Fruit fly (Drosophila melanogaster) whole organism, embryonic: ENCODE results near the gene Tre1.

Experiments used
- Atf-2 ChIP-seq: fragments of 200-800 bp; sonication (Bioruptor generic); optimal IDR thresholded peaks from 2 replicates; lab custom pipeline; 2016; ENCODE audit warnings: missing biosample characterization, missing genetic modification characterization
- BEAF-32 ChIP-seq: fragments of 200-800 bp; sonication (Bioruptor generic); optimal IDR thresholded peaks from 3 replicates; lab custom pipeline; 2017; ENCODE audit warnings: missing biosample characterization, missing genetic modification characterization, mild to moderate bottlenecking, moderate library complexity, missing genetic modification reagents
- CG10366 ChIP-seq: fragments of 200-800 bp; sonication (Bioruptor generic); IDR thresholded peaks from 2 replicates; pipeline ENCODE4 v1.3.6; 2022; ENCODE audit warnings: missing biosample characterization, missing genetic modification characterization
- CG10543 ChIP-seq: fragments of 200-800 bp; sonication (Bioruptor generic); optimal IDR thresholded peaks from 3 replicates; lab custom pipeline; 2017; ENCODE audit warnings: missing biosample characterization, mild to moderate bottlenecking, missing genetic modification characterization, moderate library complexity
- CG10565 ChIP-seq: fragments of 200-800 bp; sonication (Bioruptor generic); optimal IDR thresholded peaks from 3 replicates; lab custom pipeline; 2016; ENCODE audit warnings: missing biosample characterization, mild to moderate bottlenecking, missing genetic modification characterization
- CG12071 ChIP-seq: fragments of 200-800 bp; sonication (Bioruptor generic); optimal IDR thresholded peaks from 3 replicates; lab custom pipeline; 2018; ENCODE audit warnings: missing biosample characterization, mild to moderate bottlenecking, missing genetic modification characterization
- CG13123 ChIP-seq: fragments of 200-800 bp; sonication (Bioruptor generic); optimal IDR thresholded peaks from 2 replicates; lab custom pipeline; 2016; ENCODE audit warnings: missing biosample characterization, missing genetic modification characterization
- CG17568 ChIP-seq: fragments of 200-800 bp; sonication (Bioruptor generic); optimal IDR thresholded peaks from 2 replicates; lab custom pipeline; 2018; ENCODE audit warnings: missing biosample characterization, mild to moderate bottlenecking, missing genetic modification characterization, moderate library complexity
- CG18619 ChIP-seq: fragments of 200-800 bp; sonication (Bioruptor generic); optimal IDR thresholded peaks from 3 replicates; lab custom pipeline; 2017; ENCODE audit warnings: missing biosample characterization, mild to moderate bottlenecking, missing genetic modification characterization
- CG2712 ChIP-seq: fragments of 200-800 bp; optimal IDR thresholded peaks from 3 replicates; lab custom pipeline; 2019; ENCODE audit warnings: missing biosample characterization, mild to moderate bottlenecking, missing genetic modification characterization, moderate library complexity
- CG3065 ChIP-seq: fragments of 200-800 bp; sonication (Bioruptor generic); optimal IDR thresholded peaks from 2 replicates; lab custom pipeline; 2016; ENCODE audit warnings: missing biosample characterization, missing genetic modification characterization
- CG4424 ChIP-seq: fragments of 200-800 bp; sonication (Bioruptor generic); optimal IDR thresholded peaks from 3 replicates; lab custom pipeline; 2016; ENCODE audit warnings: missing biosample characterization, missing genetic modification characterization
- CG7963 ChIP-seq: fragments of 200-800 bp; sonication (Bioruptor generic); IDR thresholded peaks from 3 replicates; pipeline ENCODE4 v1.3.6; 2022; ENCODE audit warnings: missing biosample characterization, missing genetic modification characterization; ENCODE audit not compliant: partially characterized antibody
- CG8359 ChIP-seq: fragments of 200-800 bp; sonication (Bioruptor generic); optimal IDR thresholded peaks from 2 replicates; lab custom pipeline; 2017; ENCODE audit warnings: missing biosample characterization, mild to moderate bottlenecking, missing genetic modification characterization, borderline replicate concordance
- Chrac-16 ChIP-seq: fragments of 200-800 bp; sonication (Bioruptor generic); optimal IDR thresholded peaks from 3 replicates; lab custom pipeline; 2016; ENCODE audit warnings: missing biosample characterization, missing genetic modification characterization
- CoRest ChIP-seq: fragments of 200-800 bp; sonication (Bioruptor generic); optimal IDR thresholded peaks from 3 replicates; lab custom pipeline; 2018; ENCODE audit warnings: missing biosample characterization, mild to moderate bottlenecking, missing genetic modification characterization, moderate library complexity
- Deaf1 ChIP-seq: fragments of 200-800 bp; optimal IDR thresholded peaks from 3 replicates; lab custom pipeline; 2019; ENCODE audit warnings: missing biosample characterization, mild to moderate bottlenecking, missing genetic modification characterization, moderate library complexity
- Dfd ChIP-seq, 2 experiments: fragments of >200 bp; optimal IDR thresholded peaks; 2 replicates each; lab custom pipeline; 2017; ENCODE audit warnings: missing biosample characterization in 2 of 2, missing genetic modification characterization in 2 of 2
- Doc3 ChIP-seq: fragments of 200-800 bp; sonication (Bioruptor generic); IDR thresholded peaks from 3 replicates; pipeline ENCODE4 v1.3.6; 2022; ENCODE audit warnings: missing biosample characterization, missing genetic modification characterization; ENCODE audit not compliant: partially characterized antibody
- Elba2 ChIP-seq: fragments of 200-800 bp; sonication (Bioruptor generic); optimal IDR thresholded peaks from 3 replicates; lab custom pipeline; 2016; ENCODE audit warnings: missing biosample characterization, missing genetic modification characterization
- Fer1 ChIP-seq: fragments of 200-800 bp; sonication (Bioruptor generic); optimal IDR thresholded peaks from 2 replicates; lab custom pipeline; 2017; ENCODE audit warnings: missing biosample characterization, mild to moderate bottlenecking, missing genetic modification characterization
- GATAe ChIP-seq: fragments of 200-800 bp; sonication (Bioruptor generic); conservative IDR thresholded peaks from 2 replicates; pipeline ENCODE4 v1.3.6; 2022; ENCODE audit warnings: missing biosample characterization, missing genetic modification characterization
- Max ChIP-seq: fragments of 200-800 bp; sonication (Bioruptor generic); optimal IDR thresholded peaks from 2 replicates; lab custom pipeline; 2016; ENCODE audit warnings: missing biosample characterization, mild to moderate bottlenecking, missing genetic modification characterization
- Oaz ChIP-seq: fragments of 200-800 bp; sonication (Bioruptor generic); IDR thresholded peaks from 2 replicates; pipeline ENCODE4 v1.3.6; 2022; ENCODE audit warnings: missing biosample characterization, missing genetic modification characterization
- Poxn ChIP-seq: fragments of 200-800 bp; sonication (Bioruptor generic); IDR thresholded peaks from 2 replicates; pipeline ENCODE4 v1.3.6; 2022; ENCODE audit warnings: missing biosample characterization, missing genetic modification characterization
- Scr ChIP-seq: fragments of 200-800 bp; sonication (Bioruptor generic); IDR thresholded peaks from 2 replicates; pipeline ENCODE4 v1.3.6; 2022; ENCODE audit warnings: missing biosample characterization, missing genetic modification characterization; ENCODE audit not compliant: partially characterized antibody
- ase ChIP-seq: fragments of 200-800 bp; sonication (Bioruptor generic); IDR thresholded peaks from 3 replicates; pipeline ENCODE4 v1.3.6; 2022; ENCODE audit warnings: missing biosample characterization, missing genetic modification characterization
- ato ChIP-seq: fragments of 200-800 bp; sonication (Bioruptor generic); IDR thresholded peaks from 2 replicates; pipeline ENCODE4 v1.3.6; 2022; ENCODE audit warnings: missing biosample characterization, missing genetic modification characterization; ENCODE audit not compliant: partially characterized antibody
- az2 ChIP-seq: fragments of 200-800 bp; sonication (Bioruptor generic); optimal IDR thresholded peaks from 3 replicates; lab custom pipeline; 2016; ENCODE audit warnings: missing biosample characterization, missing genetic modification characterization
- bbx ChIP-seq: fragments of 200-800 bp; sonication (Bioruptor generic); IDR thresholded peaks from 2 replicates; pipeline ENCODE4 v1.3.6; 2022; ENCODE audit warnings: missing biosample characterization, missing genetic modification characterization; ENCODE audit not compliant: partially characterized antibody
- bcd ChIP-seq: fragments of 200-800 bp; sonication (Bioruptor generic); optimal IDR thresholded peaks from 2 replicates; lab custom pipeline; 2017; ENCODE audit warnings: missing biosample characterization, mild to moderate bottlenecking, missing genetic modification characterization
- ci ChIP-seq: fragments of 200-800 bp; sonication (Bioruptor generic); IDR thresholded peaks from 3 replicates; pipeline ENCODE4 v1.3.6; 2022; ENCODE audit warnings: missing biosample characterization, missing genetic modification characterization
- dimm ChIP-seq: fragments of 200-800 bp; sonication (Bioruptor generic); IDR thresholded peaks from 2 replicates; pipeline ENCODE4 v1.3.6; 2022; ENCODE audit warnings: missing biosample characterization, missing genetic modification characterization
- fd102C ChIP-seq: fragments of 200-800 bp; sonication (Bioruptor generic); optimal IDR thresholded peaks from 2 replicates; lab custom pipeline; 2018; ENCODE audit warnings: missing biosample characterization, mild to moderate bottlenecking, missing genetic modification characterization, moderate library complexity
- fd3F ChIP-seq: fragments of 200-800 bp; sonication (Bioruptor generic); optimal IDR thresholded peaks from 2 replicates; lab custom pipeline; 2018; ENCODE audit warnings: missing biosample characterization, mild to moderate bottlenecking, missing genetic modification characterization, moderate library complexity
- gce ChIP-seq: fragments of 200-800 bp; sonication (Bioruptor generic); IDR thresholded peaks from 3 replicates; pipeline ENCODE4 v1.3.6; 2022; ENCODE audit warnings: missing biosample characterization, missing genetic modification characterization
- lbe ChIP-seq: fragments of 200-800 bp; sonication (Bioruptor generic); optimal IDR thresholded peaks from 2 replicates; lab custom pipeline; 2016; ENCODE audit warnings: missing biosample characterization, mild to moderate bottlenecking, missing genetic modification characterization
- lilli ChIP-seq: fragments of 200-800 bp; sonication (Bioruptor generic); optimal IDR thresholded peaks from 3 replicates; lab custom pipeline; 2016; ENCODE audit warnings: missing biosample characterization, missing genetic modification characterization
- mirr ChIP-seq: fragments of 200-800 bp; sonication (Bioruptor generic); optimal IDR thresholded peaks from 3 replicates; lab custom pipeline; 2018; ENCODE audit warnings: missing biosample characterization, mild to moderate bottlenecking, missing genetic modification characterization
- nerfin-1 ChIP-seq: fragments of 200-800 bp; sonication (Bioruptor generic); optimal IDR thresholded peaks from 3 replicates; lab custom pipeline; 2019; ENCODE audit warnings: missing biosample characterization, mild to moderate bottlenecking, missing genetic modification characterization, moderate library complexity
- nmo ChIP-seq: fragments of 200-800 bp; sonication (Bioruptor generic); optimal IDR thresholded peaks from 2 replicates; lab custom pipeline; 2018; ENCODE audit warnings: missing biosample characterization, mild to moderate bottlenecking, missing genetic modification characterization, moderate library complexity
- otp ChIP-seq: fragments of 200-800 bp; sonication (Bioruptor generic); IDR thresholded peaks from 3 replicates; pipeline ENCODE4, ENCODE4 v1.3.6; 2022; ENCODE audit warnings: missing biosample characterization, missing genetic modification characterization
- pita ChIP-seq: fragments of 200-800 bp; sonication (Bioruptor generic); optimal IDR thresholded peaks from 2 replicates; lab custom pipeline; 2017; ENCODE audit warnings: missing biosample characterization, mild to moderate bottlenecking, missing genetic modification characterization
- pros ChIP-seq: fragments of 200-800 bp; sonication (Bioruptor generic); optimal IDR thresholded peaks from 3 replicates; lab custom pipeline; 2019; ENCODE audit warnings: missing biosample characterization, mild to moderate bottlenecking, missing genetic modification characterization, moderate library complexity
- stc ChIP-seq: fragments of 200-800 bp; sonication (Bioruptor generic); IDR thresholded peaks from 2 replicates; pipeline ENCODE4 v1.3.6; 2022; ENCODE audit warnings: missing biosample characterization, missing genetic modification characterization
- stwl ChIP-seq: fragments of 200-800 bp; sonication (Bioruptor generic); optimal IDR thresholded peaks from 3 replicates; lab custom pipeline; 2018; ENCODE audit warnings: missing biosample characterization, mild to moderate bottlenecking, missing genetic modification characterization, moderate library complexity
- tll ChIP-seq, 2 experiments: fragments of 200-800 bp in 1 of 2; fragments of >200 bp in 1 of 2; sonication (Bioruptor generic) in 1 of 2; optimal IDR thresholded peaks; 2 replicates each; lab custom pipeline; 2017 to 2019; ENCODE audit warnings: missing biosample characterization in 2 of 2, missing genetic modification characterization in 2 of 2, mild to moderate bottlenecking in 1 of 2, moderate library complexity in 1 of 2
- unc-4 ChIP-seq: fragments of 200-800 bp; sonication (Bioruptor generic); IDR thresholded peaks from 2 replicates; pipeline ENCODE4 v1.3.6; 2022; ENCODE audit warnings: missing biosample characterization, missing genetic modification characterization; ENCODE audit not compliant: partially characterized antibody

Tre1 gene

DNA sequence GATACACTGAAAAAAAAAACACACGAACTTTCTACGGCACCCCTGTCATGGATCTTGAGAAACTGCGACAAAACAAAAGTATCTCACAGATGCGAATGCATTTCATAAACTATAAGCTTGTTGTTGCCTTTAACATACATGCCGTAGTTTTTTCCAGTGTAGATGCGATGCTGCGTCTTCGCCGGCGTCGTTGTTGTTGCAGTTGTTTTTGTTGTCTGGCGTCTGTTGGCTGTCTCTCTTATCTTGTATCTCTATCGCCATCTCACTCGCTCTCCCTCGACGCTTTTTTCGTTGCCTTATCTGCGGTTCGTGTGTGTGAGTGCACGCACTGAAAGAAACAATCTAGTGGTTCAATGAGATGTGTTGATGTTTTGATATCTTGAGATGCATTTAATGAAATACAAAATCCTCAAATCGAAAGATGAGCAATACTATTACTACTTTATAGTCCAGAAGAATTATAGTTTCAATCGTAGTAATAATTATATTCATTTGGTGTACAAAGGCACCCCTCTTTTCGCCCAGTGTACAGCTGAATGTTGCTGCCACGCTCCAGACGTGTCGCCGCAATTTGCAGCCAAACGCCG lies 16.8 kb upstream of the Tre1 start (continued):
- TF ChIP-seq lilli (peak; percentile 96), az2 (GFP tag; lab: Kevin White, UChicago) (peak; percentile 97), otp (GFP tag; lab: Robert Waterston, UW) (peak; percentile 98), Oaz (GFP tag; lab: Robert Waterston, UW) (peak; percentile 90), Poxn (GFP tag; lab: Robert Waterston, UW) (peak; percentile 49; the same call in 1 of the 2 replicates), ato (GFP tag; lab: Robert Waterston, UW) (no peak), ase (GFP tag; lab: Robert Waterston, UW) (peak; percentile 94), Scr (GFP tag; lab: Robert Waterston, UW) (no peak), mirr (GFP tag; lab: Kevin White, UChicago) (peak; percentile 65), GATAe (GFP tag; lab: Robert Waterston, UW) (peak; percentile 53), CoRest (tag; lab: Kevin White, UChicago) (peak; percentile 95), Chrac-16 (GFP tag; lab: Kevin White, UChicago) (peak; percentile 97), Atf-2 (GFP tag; lab: Kevin White, UChicago) (peak; percentile 97), nerfin-1 (peak; percentile 92), CG17568 (GFP tag; lab: Kevin White, UChicago) (peak; percentile 89), ci (peak; percentile 99), stwl (peak; percentile 45)

DNA sequence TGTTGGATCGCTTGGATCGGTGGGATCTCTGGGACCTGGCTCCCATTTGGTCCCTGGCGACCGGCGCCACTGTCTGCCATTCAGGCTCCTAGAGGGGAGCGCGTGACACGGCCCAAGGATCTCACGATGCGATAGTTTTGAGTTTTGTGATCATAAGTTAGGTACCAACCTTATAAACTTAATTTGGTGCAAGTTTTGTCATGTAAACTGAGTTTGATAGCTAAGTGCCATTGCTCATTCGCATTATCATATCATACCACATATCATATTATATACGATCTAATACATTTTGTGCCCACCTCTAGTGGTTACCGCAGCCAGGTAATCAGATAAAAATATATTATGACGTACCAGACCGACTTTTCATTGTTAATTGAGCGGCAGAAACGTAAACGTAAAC lies 16.2 kb upstream of the Tre1 start:
- TF ChIP-seq dimm (GFP tag; lab: Robert Waterston, UW) (no peak), Dfd (GFP tag; optimal IDR thresholded peaks at IDR 0.05; lab: Kevin White, UChicago) (no peak), CG8359 (no peak), gce (GFP tag; lab: Robert Waterston, UW) (0 out of 3 replicates have a peak, but pooled peaks have one; percentile 5), Fer1 (GFP tag; lab: Kevin White, UChicago) (no peak), CG10543 (GFP tag; lab: Kevin White, UChicago) (no peak), Deaf1 (tag; lab: Kevin White, UChicago) (peak; percentile 33), bbx (GFP tag; lab: Robert Waterston, UW) (peak; percentile 73), lbe (no peak), fd3F (GFP tag; lab: Kevin White, UChicago) (no peak), bcd (GFP tag; lab: Kevin White, UChicago) (no peak), stc (GFP tag; lab: Robert Waterston, UW) (no peak), Doc3 (peak; percentile 86), CG10565 (GFP tag; lab: Kevin White, UChicago) (no peak), CG3065 (GFP tag; lab: Kevin White, UChicago) (no peak), CG4424 (GFP tag; lab: Kevin White, UChicago) (no peak), CG13123 (no peak), fd102C (no peak), otp (GFP tag; lab: Robert Waterston, UW) (peak; percentile 4; the same call in 1 of the 3 replicates), CG2712 (tag; lab: Kevin White, UChicago) (peak; percentile 81), Chrac-16 (GFP tag; lab: Kevin White, UChicago) (no peak), CG10366 (GFP tag; lab: Robert Waterston, UW) (no peak), tll (GFP tag; optimal IDR thresholded peaks at IDR 0.05; lab: Kevin White, UChicago) (no peak), CG12071 (no peak), CG18619 (no peak), CG7963 (GFP tag; lab: Robert Waterston, UW) (0 out of 3 replicates have a peak, but pooled peaks have one; percentile 25), Max (GFP tag; lab: Kevin White, UChicago) (no peak), nmo (no peak), BEAF-32 (GFP tag; lab: Kevin White, UChicago) (peak; percentile 72), unc-4 (GFP tag; lab: Robert Waterston, UW) (peak; percentile 47; the same call in 1 of the 2 replicates), pita (no peak), Elba2 (GFP tag; lab: Kevin White, UChicago) (no peak), pros (GFP tag; lab: Kevin White, UChicago) (no peak)
